Worm (Caenorhabditis elegans) whole organism, young adult: ENCODE results near the gene ZC395.5.

Source experiments
- akir-1 ChIP-seq: fragments of 200-800 bp; sonication (Bioruptor generic); optimal IDR thresholded peaks from 2 replicates; lab custom pipeline; 2018; ENCODE audit warnings: mild to moderate bottlenecking, missing genetic modification characterization, moderate library complexity, missing compliant biosample characterization
- attf-5 ChIP-seq: fragments of 200-800 bp; sonication (Bioruptor generic); optimal IDR thresholded peaks from 2 replicates; lab custom pipeline; 2018; ENCODE audit warnings: mild to moderate bottlenecking, missing genetic modification characterization, missing compliant biosample characterization
- cebp-2 ChIP-seq: fragments of 200-800 bp; sonication (Bioruptor generic); IDR thresholded peaks from 2 replicates; pipeline ENCODE4 v1.3.6; 2022; ENCODE audit warnings: missing genetic modification characterization, missing compliant biosample characterization
- ceh-40 ChIP-seq: fragments of 200-800 bp; sonication (Bioruptor generic); IDR thresholded peaks from 2 replicates; pipeline ENCODE4 v1.3.6; 2022; ENCODE audit warnings: missing genetic modification characterization, missing compliant biosample characterization
- lag-1 ChIP-seq: fragments of 200-800 bp; sonication (Bioruptor generic); IDR thresholded peaks from 2 replicates; pipeline ENCODE4 v1.3.6; 2022; ENCODE audit warnings: missing genetic modification reagents, missing genetic modification characterization, missing compliant biosample characterization
- madf-6 ChIP-seq: fragments of 200-800 bp; sonication (Bioruptor generic); IDR thresholded peaks from 2 replicates; pipeline ENCODE4 v1.3.6; 2022; ENCODE audit warnings: missing genetic modification reagents, missing genetic modification characterization, missing compliant biosample characterization
- sptf-2 ChIP-seq: fragments of 200-800 bp; sonication (Bioruptor generic); optimal IDR thresholded peaks from 2 replicates; lab custom pipeline; 2018; ENCODE audit warnings: mild to moderate bottlenecking, missing genetic modification characterization, missing compliant biosample characterization
- unc-62 ChIP-seq: fragments of 150-350 bp; optimal IDR thresholded peaks from 2 replicates; lab custom pipeline; 2014; ENCODE audit warnings: missing biosample characterization, missing genetic modification reagents, missing genetic modification characterization

DNA sequence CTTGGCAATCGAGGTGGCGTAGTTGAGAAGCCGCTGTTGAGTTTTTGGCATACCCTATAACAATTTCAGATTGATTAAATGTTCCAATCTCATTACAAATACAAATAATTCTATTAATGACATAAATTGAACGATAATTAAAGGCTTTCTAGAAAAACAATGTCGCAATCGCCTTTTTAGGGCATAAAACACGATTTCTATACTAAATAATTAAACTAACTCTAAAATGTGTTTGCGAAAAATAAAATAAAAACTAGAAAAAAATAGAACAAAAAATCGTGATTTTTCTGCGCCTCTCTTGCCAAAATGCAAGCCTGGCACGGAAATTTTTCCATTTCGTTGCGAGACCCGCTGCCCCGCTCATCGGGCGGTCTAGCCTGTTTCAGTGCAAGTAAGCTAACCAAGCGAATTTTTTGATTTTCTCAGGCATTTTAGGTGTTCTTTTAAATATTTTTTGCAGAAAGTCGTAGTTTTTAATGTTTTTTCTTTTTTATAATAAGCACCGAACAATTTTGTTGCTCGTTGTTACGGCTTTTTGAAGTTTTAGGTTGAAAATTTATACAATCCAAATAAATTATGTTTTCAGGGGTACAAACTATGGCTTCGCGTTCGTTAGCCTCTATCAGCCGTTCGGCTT is 39.7 kb upstream of the ZC395.5 start, which contains the start of the genes C34E10.12, C34E10.10 and atp-2:
- TF ChIP-seq akir-1 (GFP tag; lab: Kevin White, UChicago) (no peak), lag-1 (no peak), ceh-40 (GFP tag; lab: Robert Waterston, UW) (no peak), attf-5 (GFP tag; lab: Kevin White, UChicago) (peak; percentile 82), unc-62 (GFP tag; lab: Kevin White, UChicago) (no peak), sptf-2 (GFP tag; lab: Kevin White, UChicago) (no peak), cebp-2 (GFP tag; lab: Robert Waterston, UW) (no peak), madf-6 (GFP tag; lab: Robert Waterston, UW) (peak; percentile 72)
